Fruit fly (Drosophila melanogaster) whole organism, embryonic: ENCODE results near the gene CG7634.

Source experiments
- Adf1 ChIP-seq: fragments of 200-800 bp; sonication (Bioruptor generic); IDR thresholded peaks from 2 replicates; pipeline ENCODE4 v1.3.6; 2022; ENCODE audit warnings: missing biosample characterization, missing genetic modification characterization
- Blimp-1 ChIP-seq: fragments of 200-800 bp; sonication (Bioruptor generic); optimal IDR thresholded peaks from 3 replicates; lab custom pipeline; 2018; ENCODE audit warnings: missing biosample characterization, missing genetic modification characterization, mild to moderate bottlenecking, moderate library complexity, missing genetic modification reagents
- CG10321 ChIP-seq: fragments of 200-800 bp; sonication (Bioruptor generic); IDR thresholded peaks from 2 replicates; pipeline ENCODE4 v1.3.6; 2022; ENCODE audit warnings: missing biosample characterization, missing genetic modification characterization
- CG11723 ChIP-seq: fragments of 200-800 bp; sonication (Bioruptor generic); optimal IDR thresholded peaks from 2 replicates; lab custom pipeline; 2017; ENCODE audit warnings: missing biosample characterization, mild to moderate bottlenecking, missing genetic modification characterization
- CG14441 ChIP-seq: fragments of 200-800 bp; sonication (Bioruptor generic); IDR thresholded peaks from 2 replicates; pipeline ENCODE4 v1.3.6; 2022; ENCODE audit warnings: missing biosample characterization, missing genetic modification characterization
- CG31224 ChIP-seq: fragments of 200-800 bp; sonication (Bioruptor generic); IDR thresholded peaks from 2 replicates; pipeline ENCODE4 v1.3.6; 2022; ENCODE audit warnings: missing biosample characterization, missing genetic modification characterization
- CG3163 ChIP-seq: fragments of 200-800 bp; sonication (Bioruptor generic); optimal IDR thresholded peaks from 3 replicates; lab custom pipeline; 2016; ENCODE audit warnings: missing biosample characterization, missing genetic modification characterization
- CG32767 ChIP-seq: fragments of 200-800 bp; sonication (Bioruptor generic); IDR thresholded peaks from 2 replicates; pipeline ENCODE4 v1.3.6; 2022; ENCODE audit warnings: missing biosample characterization, missing genetic modification characterization
- CG34224 ChIP-seq: fragments of 200-800 bp; sonication (Bioruptor generic); IDR thresholded peaks from 3 replicates; pipeline ENCODE4 v1.3.6; 2022; ENCODE audit warnings: missing biosample characterization, missing genetic modification characterization; ENCODE audit not compliant: partially characterized antibody
- CG6813 ChIP-seq: fragments of 200-800 bp; sonication (Bioruptor generic); optimal IDR thresholded peaks from 2 replicates; lab custom pipeline; 2017; ENCODE audit warnings: missing biosample characterization, missing genetic modification characterization, mild to moderate bottlenecking, moderate library complexity, missing genetic modification reagents
- CTCF ChIP-seq: fragments of 200-800 bp; sonication (Bioruptor generic); optimal IDR thresholded peaks from 2 replicates; lab custom pipeline; 2017; ENCODE audit warnings: missing biosample characterization, mild to moderate bottlenecking, missing genetic modification characterization, moderate library complexity
- CoRest ChIP-seq: fragments of 200-800 bp; sonication (Bioruptor generic); optimal IDR thresholded peaks from 3 replicates; lab custom pipeline; 2018; ENCODE audit warnings: missing biosample characterization, mild to moderate bottlenecking, missing genetic modification characterization, moderate library complexity
- D19A ChIP-seq: fragments of 200-800 bp; optimal IDR thresholded peaks from 3 replicates; lab custom pipeline; 2019; ENCODE audit warnings: missing biosample characterization, mild to moderate bottlenecking, missing genetic modification characterization, moderate library complexity
- Dad ChIP-seq: fragments of 200-800 bp; sonication (Bioruptor generic); optimal IDR thresholded peaks from 3 replicates; lab custom pipeline; 2016; ENCODE audit warnings: missing biosample characterization, missing genetic modification characterization
- Deaf1 ChIP-seq: fragments of 200-800 bp; optimal IDR thresholded peaks from 3 replicates; lab custom pipeline; 2019; ENCODE audit warnings: missing biosample characterization, mild to moderate bottlenecking, missing genetic modification characterization, moderate library complexity
- Elba2 ChIP-seq: fragments of 200-800 bp; sonication (Bioruptor generic); optimal IDR thresholded peaks from 3 replicates; lab custom pipeline; 2016; ENCODE audit warnings: missing biosample characterization, missing genetic modification characterization
- Hey ChIP-seq: fragments of 200-800 bp; sonication (Bioruptor generic); optimal IDR thresholded peaks from 3 replicates; lab custom pipeline; 2018; ENCODE audit warnings: missing biosample characterization, mild to moderate bottlenecking, missing genetic modification characterization
- Med ChIP-seq: fragments of 200-800 bp; sonication (Bioruptor generic); peaks from one replicate; lab custom pipeline; 2016; ENCODE audit warnings: missing biosample characterization, missing genetic modification characterization, mild to moderate bottlenecking, inconsistent platforms, moderate library complexity
- Nf-YC ChIP-seq: fragments of 200-800 bp; optimal IDR thresholded peaks from 3 replicates; lab custom pipeline; 2019; ENCODE audit warnings: missing biosample characterization, mild to moderate bottlenecking, missing genetic modification characterization, moderate library complexity
- Stat92E ChIP-seq, 3 experiments: fragments of >200 bp in 2 of 3; fragments of 200-800 bp in 1 of 3; sonication (Bioruptor generic) in 1 of 3; optimal IDR thresholded peaks; 2 replicates each; lab custom pipeline; 2017 to 2019; ENCODE audit warnings: missing biosample characterization in 3 of 3, missing genetic modification characterization in 3 of 3, mild to moderate bottlenecking in 1 of 3, moderate library complexity in 1 of 3
- TFAM ChIP-seq: fragments of 200-800 bp; sonication (Bioruptor generic); optimal IDR thresholded peaks from 2 replicates; lab custom pipeline; 2017; ENCODE audit warnings: missing biosample characterization, missing genetic modification characterization, inconsistent platforms
- Trl ChIP-seq, 3 experiments: fragments of >200 bp in 2 of 3; fragments of 200-800 bp in 1 of 3; sonication (Bioruptor generic) in 1 of 3; optimal IDR thresholded peaks; 2 replicates in 1 of 3; 3 replicates in 2 of 3; lab custom pipeline; 2016 to 2017; ENCODE audit warnings: missing biosample characterization in 1 of 3, missing genetic modification characterization in 1 of 3
- cad ChIP-seq: fragments of >200 bp; optimal IDR thresholded peaks from 2 replicates; lab custom pipeline; 2017; ENCODE audit warnings: missing biosample characterization, missing genetic modification characterization
- cas ChIP-seq: fragments of 200-800 bp; sonication (Bioruptor generic); IDR thresholded peaks from 2 replicates; pipeline ENCODE4 v1.3.6; 2022; ENCODE audit warnings: missing biosample characterization, missing genetic modification characterization
- caup ChIP-seq: fragments of 200-800 bp; sonication (Bioruptor generic); optimal IDR thresholded peaks from 3 replicates; lab custom pipeline; 2017; ENCODE audit warnings: missing biosample characterization, mild to moderate bottlenecking, missing genetic modification characterization, moderate library complexity; ENCODE audit not compliant: severe bottlenecking
- chm ChIP-seq: fragments of 200-800 bp; sonication (Bioruptor generic); IDR thresholded peaks from 2 replicates; pipeline ENCODE4 v1.3.6; 2022; ENCODE audit warnings: missing biosample characterization, missing genetic modification characterization
- croc ChIP-seq: fragments of 200-800 bp; sonication (Bioruptor generic); conservative IDR thresholded peaks from 3 replicates; pipeline ENCODE4 v1.3.6; 2022; ENCODE audit warnings: missing biosample characterization, missing genetic modification characterization
- crp ChIP-seq, 2 experiments: fragments of 200-800 bp; sonication (Bioruptor generic); optimal IDR thresholded peaks; 2 replicates in 1 of 2; 3 replicates in 1 of 2; lab custom pipeline; 2017; ENCODE audit warnings: missing biosample characterization in 2 of 2, missing genetic modification characterization in 2 of 2, mild to moderate bottlenecking in 1 of 2, moderate library complexity in 1 of 2
- dpn ChIP-seq, 2 experiments: fragments of 200-800 bp; sonication (Bioruptor generic); optimal IDR thresholded peaks; 3 replicates each; lab custom pipeline; 2016; ENCODE audit warnings: missing biosample characterization in 2 of 2, missing genetic modification characterization in 2 of 2
- gcm ChIP-seq: fragments of 200-800 bp; sonication (Bioruptor generic); optimal IDR thresholded peaks from 2 replicates; lab custom pipeline; 2019; ENCODE audit warnings: missing biosample characterization, mild to moderate bottlenecking, missing genetic modification characterization, moderate library complexity
- gt ChIP-seq: fragments of 200-800 bp; sonication (Bioruptor generic); IDR thresholded peaks from 2 replicates; pipeline ENCODE4 v1.3.6; 2022; ENCODE audit warnings: missing biosample characterization, missing genetic modification characterization
- hkb ChIP-seq, 2 experiments: fragments of 200-800 bp in 1 of 2; fragments of >200 bp in 1 of 2; sonication (Bioruptor generic) in 1 of 2; IDR thresholded peaks in 1 of 2; optimal IDR thresholded peaks in 1 of 2; 2 replicates each; pipeline versions ENCODE4 v1.3.6 to Lab custom; 2017 to 2022; ENCODE audit warnings: missing biosample characterization in 1 of 2, missing genetic modification characterization in 1 of 2
- kay ChIP-seq: fragments of 200-800 bp; sonication (Bioruptor generic); optimal IDR thresholded peaks from 2 replicates; lab custom pipeline; 2016; ENCODE audit warnings: missing biosample characterization, missing genetic modification characterization
- ken ChIP-seq: fragments of 200-800 bp; sonication (Bioruptor generic); IDR thresholded peaks from 3 replicates; pipeline ENCODE4 v1.3.6; 2022; ENCODE audit warnings: missing biosample characterization, missing genetic modification characterization
- lov ChIP-seq, 2 experiments: fragments of 200-800 bp in 1 of 2; fragments of >200 bp in 1 of 2; sonication (Bioruptor generic) in 1 of 2; IDR thresholded peaks in 1 of 2; optimal IDR thresholded peaks in 1 of 2; 2 replicates in 1 of 2; 3 replicates in 1 of 2; pipeline versions ENCODE4 v1.3.6 to Lab custom; 2017 to 2022; ENCODE audit warnings: missing biosample characterization in 1 of 2, missing genetic modification characterization in 1 of 2
- nom ChIP-seq: fragments of 200-800 bp; sonication (Bioruptor generic); optimal IDR thresholded peaks from 2 replicates; lab custom pipeline; 2017; ENCODE audit warnings: missing biosample characterization, missing genetic modification characterization, mild to moderate bottlenecking, moderate library complexity, missing genetic modification reagents
- odd ChIP-seq: fragments of 200-800 bp; sonication (Bioruptor generic); optimal IDR thresholded peaks from 2 replicates; lab custom pipeline; 2017; ENCODE audit warnings: missing biosample characterization, mild to moderate bottlenecking, missing genetic modification characterization
- otp ChIP-seq: fragments of 200-800 bp; sonication (Bioruptor generic); IDR thresholded peaks from 3 replicates; pipeline ENCODE4, ENCODE4 v1.3.6; 2022; ENCODE audit warnings: missing biosample characterization, missing genetic modification characterization
- peb ChIP-seq: fragments of 200-800 bp; sonication (Bioruptor generic); IDR thresholded peaks from 2 replicates; pipeline ENCODE4 v1.3.6; 2022; ENCODE audit warnings: missing biosample characterization, missing genetic modification characterization
- pros ChIP-seq: fragments of 200-800 bp; sonication (Bioruptor generic); optimal IDR thresholded peaks from 3 replicates; lab custom pipeline; 2019; ENCODE audit warnings: missing biosample characterization, mild to moderate bottlenecking, missing genetic modification characterization, moderate library complexity
- sob ChIP-seq: fragments of 200-800 bp; sonication (Bioruptor generic); IDR thresholded peaks from 2 replicates; pipeline ENCODE4 v1.3.6; 2022; ENCODE audit warnings: missing biosample characterization, missing genetic modification characterization
- stwl ChIP-seq: fragments of 200-800 bp; sonication (Bioruptor generic); optimal IDR thresholded peaks from 3 replicates; lab custom pipeline; 2018; ENCODE audit warnings: missing biosample characterization, mild to moderate bottlenecking, missing genetic modification characterization, moderate library complexity
- ttk ChIP-seq: fragments of 200-800 bp; sonication (Bioruptor generic); IDR thresholded peaks from 2 replicates; pipeline ENCODE4 v2.1.2; 2022; ENCODE audit warnings: missing biosample characterization, missing genetic modification characterization
- vvl ChIP-seq: fragments of 200-800 bp; sonication (Bioruptor generic); IDR thresholded peaks from 2 replicates; pipeline ENCODE4 v1.3.6; 2022; ENCODE audit warnings: missing biosample characterization, missing genetic modification characterization
- wek ChIP-seq: fragments of 200-800 bp; sonication (Bioruptor generic); optimal IDR thresholded peaks from 3 replicates; lab custom pipeline; 2018; ENCODE audit warnings: missing biosample characterization, mild to moderate bottlenecking, missing genetic modification characterization, moderate library complexity
- yki ChIP-seq: fragments of >200 bp; optimal IDR thresholded peaks from 3 replicates; lab custom pipeline; 2018
- z ChIP-seq: fragments of 200-800 bp; sonication (Bioruptor generic); IDR thresholded peaks from 3 replicates; pipeline ENCODE4 v1.3.6; 2022; ENCODE audit warnings: missing biosample characterization, missing genetic modification characterization

The CG7634 gene

dm6 chr3L:21581984-21582383, 16.8 kb downstream of the CG7634 start:
- TF ChIP-seq caup = no peak
- TF ChIP-seq D19A (tag; lab: Kevin White, UChicago) = peak; percentile 73
- TF ChIP-seq, all 482 proteins: peak for 1

DNA sequence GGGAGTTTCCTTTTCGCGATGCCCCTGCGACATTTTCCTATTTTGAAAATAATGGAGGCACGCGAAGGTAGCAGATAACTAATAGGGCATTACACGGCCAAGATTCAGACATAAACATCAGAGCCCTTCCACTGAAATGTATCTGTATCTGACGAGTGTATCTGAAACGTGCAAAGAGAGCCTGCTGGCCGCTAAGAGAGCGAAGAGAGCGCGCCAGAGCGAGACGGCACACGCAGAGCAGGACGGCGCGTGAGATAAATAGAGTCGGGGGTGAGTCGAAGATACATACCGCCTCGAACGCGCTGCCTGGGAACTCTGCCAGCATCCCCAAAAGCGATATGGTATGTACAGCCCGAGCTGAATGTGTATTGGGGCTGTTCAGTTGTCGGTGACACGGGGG, 19.5 kb downstream of the CG7634 start:
- no peak for TF ChIP-seq CG11723 (GFP tag; lab: Kevin White, UChicago)
- TF ChIP-seq hkb (optimal IDR thresholded peaks at IDR 0.05; lab: Kevin White, UChicago) = no peak
- TF ChIP-seq hkb (GFP tag; IDR thresholded peaks at IDR 0.05; lab: Robert Waterston, UW) = 0 out of 2 replicates have a peak, but pooled peaks have one; percentile 21
- TF ChIP-seq Deaf1 (tag; lab: Kevin White, UChicago) = peak; percentile 80
- 0 out of 3 replicates have a peak, but pooled peaks have one; percentile 3 for TF ChIP-seq ken
- peak; percentile 95 for TF ChIP-seq Nf-YC (tag; lab: Kevin White, UChicago)
- no peak for TF ChIP-seq kay
- no peak for TF ChIP-seq z (GFP tag; lab: Robert Waterston, UW)
- peak; percentile 68 for TF ChIP-seq vvl
- peak; percentile 70 for TF ChIP-seq chm
- TF ChIP-seq Elba2 (GFP tag; lab: Kevin White, UChicago) = peak; percentile 39
- TF ChIP-seq ttk (GFP tag; lab: Robert Waterston, UW) = peak; percentile 69; the same call in 1 of the 2 replicates
- peak; percentile 1 for TF ChIP-seq odd
- TF ChIP-seq Trl (optimal IDR thresholded peaks at IDR 0.05; lab: Kevin White, UChicago) = peak; percentile 68 to 96
- TF ChIP-seq Trl (GFP tag; optimal IDR thresholded peaks at IDR 0.05; lab: Kevin White, UChicago) = no peak
- TF ChIP-seq Stat92E (GFP tag; optimal IDR thresholded peaks at IDR 0.05; lab: Kevin White, UChicago) = peak in 1 of 3 experiments; percentile 40
- peak; percentile 11 for TF ChIP-seq CoRest (tag; lab: Kevin White, UChicago)
- TF ChIP-seq otp = peak; percentile 22; the same call in 1 of the 3 replicates
- peak; percentile 1 for TF ChIP-seq CTCF (GFP tag; lab: Kevin White, UChicago)
- TF ChIP-seq CG6813 = peak; percentile 5
- no peak for TF ChIP-seq stwl (tag; lab: Kevin White, UChicago)
- no peak for TF ChIP-seq lov (optimal IDR thresholded peaks at IDR 0.05; lab: Kevin White, UChicago)
- TF ChIP-seq lov (GFP tag; IDR thresholded peaks at IDR 0.05; lab: Robert Waterston, UW) = 0 out of 3 replicates have a peak, but pooled peaks have one; percentile 21
- no peak for TF ChIP-seq Blimp-1 (GFP tag; lab: Kevin White, UChicago)
- TF ChIP-seq gcm (GFP tag; lab: Kevin White, UChicago) = peak; percentile 57
- peak; percentile 85 for TF ChIP-seq Med (GFP tag; lab: Kevin White, UChicago)
- peak; percentile 5 for TF ChIP-seq Hey
- TF ChIP-seq yki (lab: Kevin White, UChicago) = peak; percentile 89
- 0 out of 2 replicates have a peak, but pooled peaks have one; percentile 17 for TF ChIP-seq peb (GFP tag; lab: Robert Waterston, UW)
- no peak for TF ChIP-seq CG31224 (GFP tag; lab: Robert Waterston, UW)
- TF ChIP-seq CG32767 (GFP tag; lab: Robert Waterston, UW) = peak; percentile 91
- TF ChIP-seq sob (GFP tag; lab: Robert Waterston, UW) = 0 out of 2 replicates have a peak, but pooled peaks have one; percentile 18
- TF ChIP-seq crp (GFP tag; optimal IDR thresholded peaks at IDR 0.05; lab: Kevin White, UChicago) = no peak
- peak; percentile 99 for TF ChIP-seq CG3163
- no peak for TF ChIP-seq TFAM
- TF ChIP-seq dpn (GFP tag; optimal IDR thresholded peaks at IDR 0.05; lab: Kevin White, UChicago) = no peak
- TF ChIP-seq CG14441 (GFP tag; lab: Robert Waterston, UW) = peak; percentile 16; the same call in 1 of the 2 replicates
- peak; percentile 9 for TF ChIP-seq wek (GFP tag; lab: Kevin White, UChicago)
- TF ChIP-seq cas (GFP tag; lab: Robert Waterston, UW) = no peak
- no peak for TF ChIP-seq gt (GFP tag; lab: Robert Waterston, UW)
- TF ChIP-seq CG10321 (GFP tag; lab: Robert Waterston, UW) = peak; percentile 78
- no peak for TF ChIP-seq croc (GFP tag; lab: Robert Waterston, UW)
- no peak for TF ChIP-seq Dad (GFP tag; lab: Kevin White, UChicago)
- TF ChIP-seq nom (GFP tag; lab: Kevin White, UChicago) = peak; percentile 35
- TF ChIP-seq CG34224 (GFP tag; lab: Robert Waterston, UW) = peak; percentile 55; the same call in 1 of the 3 replicates
- peak; percentile 80 for TF ChIP-seq Adf1 (GFP tag; lab: Robert Waterston, UW)
- TF ChIP-seq pros = peak; percentile 33
- TF ChIP-seq cad = peak; percentile 1
